Worm (Caenorhabditis elegans): Measurements from ENCODE around the gene pcyt-2.2.

The pcyt-2.2 gene

ce11 chrX:7883994-7884393, at the start of gene pcyt-2.2:
Gene pcyt-2.2, plus strand, starts transcription at chrX:7884294.
- TF ChIP-seq Y79H2A.3 (GFP tag; conservative IDR thresholded peaks at IDR 0.05), result no peak

- no peak for TF ChIP-seq atf-7 (tag; optimal IDR thresholded peaks at IDR 0.05)
- no peak for TF ChIP-seq xnd-1 (tag; optimal IDR thresholded peaks at IDR 0.05)
- TF ChIP-seq attf-3 (GFP tag; conservative IDR thresholded peaks at IDR 0.05), result no peak
- TF ChIP-seq hlh-12 (tag; optimal IDR thresholded peaks at IDR 0.05), result no peak
- no peak for TF ChIP-seq B0019.2 (GFP tag; conservative IDR thresholded peaks at IDR 0.05)
- TF ChIP-seq let-607 (tag; optimal IDR thresholded peaks at IDR 0.05), result no peak
- no peak for TF ChIP-seq nhr-90 (tag; optimal IDR thresholded peaks at IDR 0.05)
- no peak for TF ChIP-seq akir-1 (GFP tag; optimal IDR thresholded peaks at IDR 0.05)
- no peak for TF ChIP-seq egl-18 (GFP tag; IDR thresholded peaks at IDR 0.05)
- no peak for TF ChIP-seq ceh-40 (GFP tag; IDR thresholded peaks at IDR 0.05)
- no peak for TF ChIP-seq nfya-2 (GFP tag; IDR thresholded peaks at IDR 0.05)
- TF ChIP-seq F23B12.7 (tag; optimal IDR thresholded peaks at IDR 0.05; ENCODE audit: insufficient read depth), result no peak
- TF ChIP-seq unc-62 (GFP tag; optimal IDR thresholded peaks at IDR 0.05), result no peak
- no peak for TF ChIP-seq madf-3 (GFP tag; IDR thresholded peaks at IDR 0.05)
- TF ChIP-seq mel-28 (tag; optimal IDR thresholded peaks at IDR 0.05; ENCODE audit: borderline replicate concordance), result no peak
- TF ChIP-seq C06A6.2 (GFP tag; conservative IDR thresholded peaks at IDR 0.05), result no peak
- TF ChIP-seq F55B11.4 (tag; optimal IDR thresholded peaks at IDR 0.05; ENCODE audit: borderline replicate concordance, insufficient read depth), result no peak
- TF ChIP-seq hrde-1 (tag; optimal IDR thresholded peaks at IDR 0.05; ENCODE audit: borderline replicate concordance), result no peak
- TF ChIP-seq repo-1 (tag; optimal IDR thresholded peaks at IDR 0.05), result no peak
Observed at ce11 chrX:7838582-7838981, 45.5 kb upstream of the pcyt-2.2 start, which contains the start of gene nlp-101. Gene nlp-101, plus strand, starts transcription at chrX:7838882.

ce11 chrX:7839989-7840388, 44.1 kb upstream of the pcyt-2.2 start:
- TF ChIP-seq ztf-22 (GFP tag; optimal IDR thresholded peaks at IDR 0.05), result no peak
- TF ChIP-seq dpl-1 (GFP tag; optimal IDR thresholded peaks at IDR 0.05), result no peak
- TF ChIP-seq rec-8 (tag; optimal IDR thresholded peaks at IDR 0.05), result no peak
- TF ChIP-seq ekl-4 (GFP tag; IDR thresholded peaks at IDR 0.05), result no peak
- no peak for TF ChIP-seq tbx-9 (tag; optimal IDR thresholded peaks at IDR 0.05; ENCODE audit: borderline replicate concordance)
- no peak for TF ChIP-seq C17E4.6 (GFP tag; IDR thresholded peaks at IDR 0.05)

ce11 chrX:7842241-7842640, 41.9 kb upstream of the pcyt-2.2 start, which contains the start of gene idpp-11:
Gene idpp-11, plus strand, starts transcription at chrX:7842541.
- TF ChIP-seq egl-18 (GFP tag; IDR thresholded peaks at IDR 0.05) (no peak), bed-1 (GFP tag; IDR thresholded peaks at IDR 0.05) (no peak), aptf-2 (GFP tag; conservative IDR thresholded peaks at IDR 0.05) (no peak), mes-4 (tag; optimal IDR thresholded peaks at IDR 0.05) (no peak), tlf-1 (GFP tag; optimal IDR thresholded peaks at IDR 0.05) (no peak), ets-4 (GFP tag; optimal IDR thresholded peaks at IDR 0.05) (no peak), ztf-18 (tag; optimal IDR thresholded peaks at IDR 0.05) (no peak)

- TF ChIP-seq attf-5 (GFP tag; optimal IDR thresholded peaks at IDR 0.05) (no peak), T26A5.8 (tag; optimal IDR thresholded peaks at IDR 0.05) (no peak)
Observed at ce11 chrX:7847413-7847812, 36.7 kb upstream of the pcyt-2.2 start, which contains the start of gene C54D2.6. Gene C54D2.6, minus strand, starts transcription at chrX:7847513.

Data from whole organism, young adult.